Fruit fly (Drosophila melanogaster) whole organism, pupa: ENCODE data around the gene yps.

ENCODE experiments used
- CG12605 ChIP-seq: fragments of 200-800 bp; sonication (Bioruptor generic); IDR thresholded peaks from 2 replicates; pipeline ENCODE4 v1.3.6; 2022; ENCODE audit warnings: missing biosample characterization, missing genetic modification characterization
- CG13204 ChIP-seq: fragments of 200-800 bp; sonication (Bioruptor generic); optimal IDR thresholded peaks from 2 replicates; lab custom pipeline; 2018; ENCODE audit warnings: missing biosample characterization, mild to moderate bottlenecking, missing genetic modification characterization, moderate library complexity
- CG14655 ChIP-seq: fragments of 200-800 bp; sonication (Bioruptor generic); optimal IDR thresholded peaks from 3 replicates; lab custom pipeline; 2017; ENCODE audit warnings: mild to moderate bottlenecking, missing biosample characterization, missing genetic modification reagents, missing genetic modification characterization
- CG15710 ChIP-seq: fragments of 200-800 bp; sonication (Bioruptor generic); optimal IDR thresholded peaks from 2 replicates; lab custom pipeline; 2018; ENCODE audit warnings: missing biosample characterization, mild to moderate bottlenecking, missing genetic modification characterization, moderate library complexity
- CG17806 ChIP-seq: fragments of 200-800 bp; sonication (Bioruptor generic); optimal IDR thresholded peaks from 2 replicates; lab custom pipeline; 2018; ENCODE audit warnings: missing biosample characterization, mild to moderate bottlenecking, missing genetic modification characterization, moderate library complexity
- CG8159 ChIP-seq: fragments of 200-800 bp; sonication (Bioruptor generic); optimal IDR thresholded peaks from 3 replicates; lab custom pipeline; 2018; ENCODE audit warnings: missing biosample characterization, mild to moderate bottlenecking, missing genetic modification characterization, moderate library complexity
- CG8301 ChIP-seq: fragments of 200-800 bp; sonication (Bioruptor generic); optimal IDR thresholded peaks from 2 replicates; lab custom pipeline; 2018; ENCODE audit warnings: missing biosample characterization, mild to moderate bottlenecking, missing genetic modification characterization
- EcR ChIP-seq: fragments of 200-800 bp; sonication (Bioruptor generic); optimal IDR thresholded peaks from 3 replicates; lab custom pipeline; 2019; ENCODE audit warnings: missing biosample characterization, missing genetic modification characterization, mild to moderate bottlenecking, moderate library complexity, missing genetic modification reagents
- Pif1A ChIP-seq: fragments of 200-800 bp; sonication (Bioruptor generic); optimal IDR thresholded peaks from 3 replicates; lab custom pipeline; 2016; ENCODE audit warnings: missing biosample characterization, missing genetic modification characterization
- Pif1B ChIP-seq: fragments of 200-800 bp; sonication (Bioruptor generic); optimal IDR thresholded peaks from 3 replicates; lab custom pipeline; 2016; ENCODE audit warnings: missing biosample characterization, missing genetic modification characterization
- fd96Ca ChIP-seq: fragments of 200-800 bp; sonication (Bioruptor generic); IDR thresholded peaks from 3 replicates; pipeline ENCODE4 v1.3.6; 2022; ENCODE audit warnings: missing biosample characterization, missing genetic modification characterization
- gl ChIP-seq: fragments of 200-800 bp; sonication (Bioruptor generic); optimal IDR thresholded peaks from 2 replicates; lab custom pipeline; 2018; ENCODE audit warnings: missing biosample characterization, mild to moderate bottlenecking, missing genetic modification characterization

dm6 chr3L:12082521-12082841 lies 42.5 kb downstream of the yps start:
- TF ChIP-seq CG17806 (tag; lab: Kevin White, UChicago) (no peak), CG13204 (no peak), gl (tag; lab: Kevin White, UChicago) (no peak), Pif1B (no peak), fd96Ca (GFP tag; lab: Robert Waterston, UW) (no peak; the same call in 2 of the 3 replicates), CG12605 (0 out of 2 replicates have a peak, but pooled peaks have one; percentile 7), CG15710 (tag; lab: Kevin White, UChicago) (no peak), EcR (GFP tag; lab: Kevin White, UChicago) (no peak), CG14655 (no peak), CG8301 (tag; lab: Kevin White, UChicago) (no peak), CG8159 (tag; lab: Kevin White, UChicago) (no peak), Pif1A (GFP tag; lab: Kevin White, UChicago) (no peak)
